Fruit fly (Drosophila melanogaster): ENCODE results near the gene CG10748.

Gene CG10748

DNA sequence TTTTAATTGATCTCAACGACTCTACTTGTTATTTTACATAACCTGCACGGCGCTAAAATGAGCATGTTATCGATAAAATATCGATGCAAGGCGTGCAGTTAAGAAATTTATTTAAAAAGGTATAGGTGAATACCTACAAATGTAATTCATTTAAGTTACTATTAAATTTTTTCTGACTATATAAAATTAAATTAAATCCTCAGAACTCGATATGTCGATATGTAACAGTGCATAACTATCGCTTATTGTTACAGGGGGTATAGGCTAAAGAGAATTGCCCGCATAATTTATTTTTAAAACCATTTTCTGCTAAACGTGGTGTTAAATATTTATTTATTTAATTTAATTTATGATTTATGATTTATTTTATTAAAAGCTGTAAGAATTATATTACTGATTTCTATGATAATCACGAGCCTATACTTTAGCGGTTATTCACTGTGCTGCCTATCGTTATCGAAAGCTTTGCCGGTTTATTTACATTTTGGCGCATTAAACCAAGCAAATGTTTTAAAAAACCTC is 45.7 kb upstream of the CG10748 start, which contains the start of the genes mRpL20 and Icmt (continued):
- TF ChIP-seq CG13894 (tag; optimal IDR thresholded peaks at IDR 0.05) = peak; percentile 85
- peak; percentile 93 for TF ChIP-seq klu (GFP tag; IDR thresholded peaks at IDR 0.05)
- peak; percentile 96 for TF ChIP-seq nmo (GFP tag; optimal IDR thresholded peaks at IDR 0.05)
- TF ChIP-seq Mrtf (GFP tag; IDR thresholded peaks at IDR 0.05) = peak; percentile 96
- TF ChIP-seq ham (GFP tag; IDR thresholded peaks at IDR 0.05) = peak; percentile 90
- TF ChIP-seq crol (GFP tag; IDR thresholded peaks at IDR 0.05) = peak; percentile 50; the same call in 1 of the 2 replicates
- TF ChIP-seq her (GFP tag; optimal IDR thresholded peaks at IDR 0.05) = no peak
- peak; percentile 98 for TF ChIP-seq CG14667 (GFP tag; IDR thresholded peaks at IDR 0.05)
- TF ChIP-seq CG6689 (GFP tag; IDR thresholded peaks at IDR 0.05) = peak; percentile 97
- TF ChIP-seq oc (tag; optimal IDR thresholded peaks at IDR 0.05) = peak; percentile 96
- no peak for TF ChIP-seq CG9876 (GFP tag; optimal IDR thresholded peaks at IDR 0.05)
- TF ChIP-seq CG2875 (GFP tag; optimal IDR thresholded peaks at IDR 0.05) = peak; percentile 86
- no peak for TF ChIP-seq CG9609 (GFP tag; optimal IDR thresholded peaks at IDR 0.05)
- peak; percentile 96 for TF ChIP-seq Drgx (GFP tag; IDR thresholded peaks at IDR 0.05)
- no peak for TF ChIP-seq CG7745 (tag; optimal IDR thresholded peaks at IDR 0.05)
- no peak for TF ChIP-seq NC2β (GFP tag; optimal IDR thresholded peaks at IDR 0.05)
- TF ChIP-seq dati (GFP tag; IDR thresholded peaks at IDR 0.05) = peak; percentile 89
- peak; percentile 73 for TF ChIP-seq CG6765 (GFP tag; optimal IDR thresholded peaks at IDR 0.05)
- no peak for TF ChIP-seq usp (GFP tag; optimal IDR thresholded peaks at IDR 0.05)
- TF ChIP-seq Lhr (GFP tag; optimal IDR thresholded peaks at IDR 0.05) = peak; percentile 60
- TF ChIP-seq dimm (GFP tag; IDR thresholded peaks at IDR 0.05) = peak; percentile 84
- TF ChIP-seq fd3F (GFP tag; optimal IDR thresholded peaks at IDR 0.05) = peak; percentile 95
- peak; percentile 93 for TF ChIP-seq CG30403 (GFP tag; optimal IDR thresholded peaks at IDR 0.05)
- TF ChIP-seq Dad (GFP tag; optimal IDR thresholded peaks at IDR 0.05) = no peak
- peak; percentile 85 for TF ChIP-seq Meics (GFP tag; optimal IDR thresholded peaks at IDR 0.05)
- peak; percentile 82 for TF ChIP-seq lbe (GFP tag; optimal IDR thresholded peaks at IDR 0.05)
- peak; percentile 87 for TF ChIP-seq CG18619 (GFP tag; optimal IDR thresholded peaks at IDR 0.05)
- no peak for TF ChIP-seq D (optimal IDR thresholded peaks at IDR 0.05)
- peak; percentile 64 for TF ChIP-seq D (GFP tag; optimal IDR thresholded peaks at IDR 0.05)
- peak in 1 of 3 experiments; percentile 85 for TF ChIP-seq lola (GFP tag; optimal IDR thresholded peaks at IDR 0.05)
- peak; percentile 83 for TF ChIP-seq CG2116 (GFP tag; optimal IDR thresholded peaks at IDR 0.05)
- TF ChIP-seq Rfx (GFP tag; IDR thresholded peaks at IDR 0.05) = peak; percentile 98
- TF ChIP-seq CG9817 (tag; optimal IDR thresholded peaks at IDR 0.05) = peak; percentile 96
- peak; percentile 94 for TF ChIP-seq gsb (GFP tag; IDR thresholded peaks at IDR 0.05)
- TF ChIP-seq ap (GFP tag; IDR thresholded peaks at IDR 0.05) = peak; percentile 86
- peak; percentile 98 for TF ChIP-seq unpg (GFP tag; optimal IDR thresholded peaks at IDR 0.05)
- TF ChIP-seq CG7987 (GFP tag; optimal IDR thresholded peaks at IDR 0.05) = peak; percentile 28
- TF ChIP-seq kah (GFP tag; optimal IDR thresholded peaks at IDR 0.05) = peak; percentile 58
- no peak for TF ChIP-seq cad (GFP tag; optimal IDR thresholded peaks at IDR 0.05)
- peak; percentile 41 for TF ChIP-seq tx (GFP tag; optimal IDR thresholded peaks at IDR 0.05)
- TF ChIP-seq slp2 (GFP tag; optimal IDR thresholded peaks at IDR 0.05) = peak; percentile 17
- peak; percentile 75 for TF ChIP-seq chn (GFP tag; optimal IDR thresholded peaks at IDR 0.05)
- no peak for TF ChIP-seq luna (GFP tag; optimal IDR thresholded peaks at IDR 0.05)
- peak; percentile 71 for TF ChIP-seq CG7271 (tag; optimal IDR thresholded peaks at IDR 0.05)
- peak; percentile 97 for TF ChIP-seq zfh1 (GFP tag; IDR thresholded peaks at IDR 0.05)
- TF ChIP-seq slbo (GFP tag; IDR thresholded peaks at IDR 0.05) = peak; percentile 99
- peak; percentile 97 for TF ChIP-seq CG3847 (GFP tag; IDR thresholded peaks at IDR 0.05)
- TF ChIP-seq wek (GFP tag; optimal IDR thresholded peaks at IDR 0.05) = peak; percentile 63
- TF ChIP-seq pnt (GFP tag; optimal IDR thresholded peaks at IDR 0.05) = peak; percentile 33
- TF ChIP-seq CG6791 (GFP tag; IDR thresholded peaks at IDR 0.05; ENCODE audit: partially characterized antibody) = peak; percentile 77
- peak; percentile 40 for TF ChIP-seq CG5245 (GFP tag; optimal IDR thresholded peaks at IDR 0.05)
- peak; percentile 96 for TF ChIP-seq CG17328 (GFP tag; IDR thresholded peaks at IDR 0.05)

All from whole organism, embryonic.